Worm (Caenorhabditis elegans): ENCODE measurements around the gene ins-7.

- no peak for TF ChIP-seq ztf-11 (tag; optimal IDR thresholded peaks at IDR 0.05)
- TF ChIP-seq unc-62 (GFP tag; optimal IDR thresholded peaks at IDR 0.05) = no peak
- no peak for TF ChIP-seq ceh-82 (tag; optimal IDR thresholded peaks at IDR 0.05)
- no peak for TF ChIP-seq egl-27 (tag; optimal IDR thresholded peaks at IDR 0.05)
- TF ChIP-seq C16A3.4 (tag; optimal IDR thresholded peaks at IDR 0.05) = no peak
- TF ChIP-seq dsc-1 (tag; optimal IDR thresholded peaks at IDR 0.05) = no peak
- no peak for TF ChIP-seq sptf-1 (tag; optimal IDR thresholded peaks at IDR 0.05)
- TF ChIP-seq pqm-1 (tag; optimal IDR thresholded peaks at IDR 0.05) = no peak
- TF ChIP-seq lin-15B (tag; optimal IDR thresholded peaks at IDR 0.05) = no peak
Observed at ce11 chrIV:9667084-9667483, 15.6 kb downstream of the ins-7 start.
